Worm (Caenorhabditis elegans): Measurements from ENCODE around the gene C16C8.8.

Gene C16C8.8

ce11 chrII:3502520-3503323 is 41.2 kb upstream of the C16C8.8 start, which contains the start of the genes col-71 and Y49F6B.2 (continued):
- TF ChIP-seq gei-17 (GFP tag; optimal IDR thresholded peaks at IDR 0.05) (no peak), pbrm-1 (GFP tag; IDR thresholded peaks at IDR 0.05) (peak; percentile 58; the same call in 1 of the 2 replicates), madf-3 (GFP tag; IDR thresholded peaks at IDR 0.05) (no peak), akir-1 (GFP tag; optimal IDR thresholded peaks at IDR 0.05) (no peak), tbp1 (GFP tag; optimal IDR thresholded peaks at IDR 0.05) (peak; percentile 49), snpc-1.3 (tag; optimal IDR thresholded peaks at IDR 0.05; ENCODE audit: insufficient read depth) (no peak), rec-8 (tag; optimal IDR thresholded peaks at IDR 0.05) (peak; percentile 37 to 49), die-1 (tag; optimal IDR thresholded peaks at IDR 0.05) (no peak), lin-26 (GFP tag; IDR thresholded peaks at IDR 0.05) (no peak), somi-1 (GFP tag; optimal IDR thresholded peaks at IDR 0.05) (no peak), cebp-2 (GFP tag; IDR thresholded peaks at IDR 0.05) (no peak), mcd-1 (GFP tag; IDR thresholded peaks at IDR 0.05) (peak; percentile 98), efl-1 (GFP tag; optimal IDR thresholded peaks at IDR 0.05) (peak; percentile 27), ztf-6 (GFP tag; IDR thresholded peaks at IDR 0.05) (no peak), hmg-20 (GFP tag; IDR thresholded peaks at IDR 0.05) (0 out of 2 replicates have a peak, but pooled peaks have one; percentile 7), ceh-27 (GFP tag; optimal IDR thresholded peaks at IDR 0.05) (peak; percentile 72), let-526 (GFP tag; IDR thresholded peaks at IDR 0.05) (0 out of 2 replicates have a peak, but pooled peaks have one; percentile 8), lsl-1 (GFP tag; optimal IDR thresholded peaks at IDR 0.05) (peak; percentile 46), dox-1 (GFP tag; IDR thresholded peaks at IDR 0.05) (peak; percentile 92), attf-3 (GFP tag; conservative IDR thresholded peaks at IDR 0.05) (peak; percentile 69), B0019.2 (GFP tag; conservative IDR thresholded peaks at IDR 0.05) (no peak), attf-6 (GFP tag; IDR thresholded peaks at IDR 0.05) (no peak), athp-1 (tag; optimal IDR thresholded peaks at IDR 0.05) (peak; percentile 58), madf-6 (GFP tag; IDR thresholded peaks at IDR 0.05) (peak; percentile 63), K11D2.4 (GFP tag; IDR thresholded peaks at IDR 0.05) (peak; percentile 69; the same call in 1 of the 2 replicates), lag-1 (GFP tag; IDR thresholded peaks at IDR 0.05) (no peak), T07F8.4 (tag; optimal IDR thresholded peaks at IDR 0.05) (no peak), unc-130 (GFP tag; optimal IDR thresholded peaks at IDR 0.05) (peak; percentile 20), ceh-58 (GFP tag; IDR thresholded peaks at IDR 0.05) (no peak), C06A6.2 (GFP tag; conservative IDR thresholded peaks at IDR 0.05) (no peak), ceh-100 (GFP tag; IDR thresholded peaks at IDR 0.05) (peak; percentile 39), xnd-1 (tag; optimal IDR thresholded peaks at IDR 0.05) (no peak), zim-3 (tag; optimal IDR thresholded peaks at IDR 0.05) (no peak), ztf-28 (GFP tag; IDR thresholded peaks at IDR 0.05) (peak; percentile 53; the same call in 1 of the 2 replicates), Y95B8A.8 (GFP tag; IDR thresholded peaks at IDR 0.05) (no peak), egrh-3 (GFP tag; IDR thresholded peaks at IDR 0.05) (0 out of 2 replicates have a peak, but pooled peaks have one; percentile 30), Y53F4B.3 (GFP tag; IDR thresholded peaks at IDR 0.05) (no peak), dpff-1 (tag; optimal IDR thresholded peaks at IDR 0.05) (no peak), ztf-25 (GFP tag; IDR thresholded peaks at IDR 0.05) (0 out of 2 replicates have a peak, but pooled peaks have one; percentile 70), Y67H2A.10 (GFP tag; conservative IDR thresholded peaks at IDR 0.05) (0 out of 2 replicates have a peak, but pooled peaks have one; percentile 50), hlh-26 (GFP tag; conservative IDR thresholded peaks at IDR 0.05) (no peak), pha-4 (tag; optimal IDR thresholded peaks at IDR 0.05) (no peak), tbx-9 (tag; optimal IDR thresholded peaks at IDR 0.05; ENCODE audit: borderline replicate concordance) (no peak), K12H6.12 (tag; optimal IDR thresholded peaks at IDR 0.05) (peak; percentile 44), ceh-91 (GFP tag; IDR thresholded peaks at IDR 0.05) (peak; percentile 55), F39B2.1 (GFP tag; IDR thresholded peaks at IDR 0.05) (no peak), F22D6.2 (tag; optimal IDR thresholded peaks at IDR 0.05) (peak; percentile 26)
